Fruit fly (Drosophila melanogaster) S2 (cell line): ENCODE results near the gene CG16781.
A peak's percentile ranks its signal among the peaks of the same experiment; 100 is the strongest.

Experiments used
- CG8478 ChIP-seq: fragments of >200 bp; optimal IDR thresholded peaks from 2 replicates; lab custom pipeline; 2018
- CTCF ChIP-seq, 2 experiments: fragments of >200 bp; optimal IDR thresholded peaks; 2 replicates each; lab custom pipeline; 2018

- peak; percentile 53 to 65 for TF ChIP-seq CTCF (optimal IDR thresholded peaks at IDR 0.05; lab: Kevin White, UChicago)
- TF ChIP-seq CG8478 (lab: Kevin White, UChicago) = no peak
Measured at dm6 chrX:3423199-3423768, 40.6 kb downstream of the CG16781 start.
